Fruit fly (Drosophila melanogaster): ENCODE data around the gene Vps13B.

DNA sequence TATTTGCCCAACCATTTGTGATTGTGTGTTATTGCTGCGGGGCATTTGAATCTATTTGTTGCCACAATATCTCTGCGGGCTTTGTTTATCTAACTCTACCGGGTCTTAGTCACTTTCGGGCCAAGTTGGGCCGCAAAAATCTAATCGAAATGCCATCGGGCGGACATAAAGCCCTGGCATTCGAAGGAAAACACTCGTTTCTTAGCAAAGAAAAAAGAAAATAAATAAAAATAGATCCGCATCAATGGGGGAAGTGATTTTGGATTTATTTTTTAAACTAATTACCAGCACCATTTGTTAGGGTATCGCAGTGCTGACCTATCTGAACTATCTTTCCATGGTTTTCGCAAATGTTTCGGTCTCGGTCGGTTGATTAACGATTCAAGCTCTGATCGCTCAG is 37.2 kb upstream of the Vps13B start:
- no peak for TF ChIP-seq CG8478 (optimal IDR thresholded peaks at IDR 0.05)
- TF ChIP-seq usp (GFP tag; optimal IDR thresholded peaks at IDR 0.05) = no peak
- no peak for TF ChIP-seq pan (optimal IDR thresholded peaks at IDR 0.05)
